Worm (Caenorhabditis elegans): Measurements from ENCODE around the gene C46C2.3.

C46C2.3 gene

DNA sequence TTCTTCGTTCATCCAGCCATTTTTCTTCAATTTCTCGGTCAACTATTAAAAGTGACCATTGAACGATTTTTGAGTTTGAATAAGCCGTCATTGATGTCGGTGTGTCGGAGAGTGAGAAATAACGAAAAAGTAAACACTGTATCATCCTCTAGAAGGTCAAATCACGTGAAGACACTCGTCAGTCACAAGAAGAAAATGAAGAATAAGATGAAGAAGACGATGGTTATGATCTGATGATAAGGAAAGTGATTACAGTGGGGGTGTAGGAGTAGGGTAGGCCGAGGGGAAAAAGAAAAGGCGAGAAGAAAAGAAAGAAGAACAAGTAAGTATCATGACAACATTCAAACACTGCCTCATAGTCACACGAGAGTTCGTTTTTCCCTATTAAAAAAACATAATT lies 26.8 kb upstream of the C46C2.3 start:
- no peak for TF ChIP-seq lin-11 (tag; optimal IDR thresholded peaks at IDR 0.05)
- TF ChIP-seq unc-55 (GFP tag; optimal IDR thresholded peaks at IDR 0.05), result no peak
- peak in 1 of 2 experiments; percentile 59 for TF ChIP-seq lsy-2 (tag; optimal IDR thresholded peaks at IDR 0.05)
- no peak for TF ChIP-seq aly-2 (tag; optimal IDR thresholded peaks at IDR 0.05)
- peak; percentile 78 for TF ChIP-seq gmeb-1 (tag; optimal IDR thresholded peaks at IDR 0.05)
- TF ChIP-seq unc-62 (GFP tag; optimal IDR thresholded peaks at IDR 0.05), result no peak
- no peak for TF ChIP-seq elt-1 (tag; optimal IDR thresholded peaks at IDR 0.05)
- peak; percentile 59 for TF ChIP-seq sma-9 (GFP tag; optimal IDR thresholded peaks at IDR 0.05)
- no peak for TF ChIP-seq sma-9 (tag; optimal IDR thresholded peaks at IDR 0.05)
- TF ChIP-seq mab-5 (tag; optimal IDR thresholded peaks at IDR 0.05), result no peak
- peak; percentile 50 for TF ChIP-seq ama-1 (optimal IDR thresholded peaks at IDR 0.05)
- TF ChIP-seq nhr-25 (tag; optimal IDR thresholded peaks at IDR 0.05), result peak; percentile 82
- TF ChIP-seq nhr-129 (tag; optimal IDR thresholded peaks at IDR 0.05), result peak; percentile 88
- no peak for TF ChIP-seq dmd-4 (tag; optimal IDR thresholded peaks at IDR 0.05)
- no peak for TF ChIP-seq nhr-12 (tag; optimal IDR thresholded peaks at IDR 0.05)
- no peak for TF ChIP-seq ZK546.5 (tag; optimal IDR thresholded peaks at IDR 0.05)
- TF ChIP-seq nhr-21 (tag; optimal IDR thresholded peaks at IDR 0.05), result peak; percentile 84
- TF ChIP-seq zag-1 (tag; optimal IDR thresholded peaks at IDR 0.05), result no peak
- no peak for TF ChIP-seq unc-39 (tag; optimal IDR thresholded peaks at IDR 0.05)
- TF ChIP-seq F13H6.1 (tag; optimal IDR thresholded peaks at IDR 0.05), result peak; percentile 54
- TF ChIP-seq peb-1 (tag; optimal IDR thresholded peaks at IDR 0.05), result no peak
- TF ChIP-seq sma-3 (GFP tag; optimal IDR thresholded peaks at IDR 0.05), result peak; percentile 94
- no peak for TF ChIP-seq ceh-82 (tag; optimal IDR thresholded peaks at IDR 0.05)
- TF ChIP-seq lin-39 (tag; optimal IDR thresholded peaks at IDR 0.05), result no peak
- TF ChIP-seq fos-1 (tag; optimal IDR thresholded peaks at IDR 0.05), result peak; percentile 85
- no peak for TF ChIP-seq C34F6.9 (tag; optimal IDR thresholded peaks at IDR 0.05)
- no peak for TF ChIP-seq snpc-4 (tag; optimal IDR thresholded peaks at IDR 0.05)
- TF ChIP-seq ztf-1 (GFP tag; conservative IDR thresholded peaks at IDR 0.05), result no peak
- no peak for TF ChIP-seq nhr-23 (tag; optimal IDR thresholded peaks at IDR 0.05)
- no peak for TF ChIP-seq nhr-77 (tag; optimal IDR thresholded peaks at IDR 0.05)
- peak; percentile 64 for TF ChIP-seq ztf-4 (tag; optimal IDR thresholded peaks at IDR 0.05)
- no peak for TF ChIP-seq sem-4 (tag; optimal IDR thresholded peaks at IDR 0.05)
- TF ChIP-seq mdl-1 (tag; optimal IDR thresholded peaks at IDR 0.05), result peak in 1 of 2 experiments; percentile 50
- no peak for TF ChIP-seq nhr-237 (tag; optimal IDR thresholded peaks at IDR 0.05)
- TF ChIP-seq egl-27 (tag; optimal IDR thresholded peaks at IDR 0.05), result peak; percentile 35
- peak; percentile 90 for TF ChIP-seq crh-2 (tag; optimal IDR thresholded peaks at IDR 0.05)
- no peak for TF ChIP-seq elt-3 (tag; optimal IDR thresholded peaks at IDR 0.05)
- TF ChIP-seq R02D3.7 (tag; optimal IDR thresholded peaks at IDR 0.05), result no peak
- no peak for TF ChIP-seq ceh-16 (tag; optimal IDR thresholded peaks at IDR 0.05)
- no peak for TF ChIP-seq alr-1 (tag; optimal IDR thresholded peaks at IDR 0.05)
- TF ChIP-seq nhr-6 (tag; optimal IDR thresholded peaks at IDR 0.05), result peak; percentile 55
- no peak for TF ChIP-seq nhr-11 (tag; optimal IDR thresholded peaks at IDR 0.05)
- no peak for TF ChIP-seq mbf-1 (tag; optimal IDR thresholded peaks at IDR 0.05)
- no peak for TF ChIP-seq lin-13 (GFP tag; optimal IDR thresholded peaks at IDR 0.05)
- TF ChIP-seq skn-1 (tag; optimal IDR thresholded peaks at IDR 0.05), result no peak
- TF ChIP-seq blmp-1 (tag; optimal IDR thresholded peaks at IDR 0.05; ENCODE audit: insufficient read depth), result peak; percentile 48
- no peak for TF ChIP-seq ztf-11 (tag; optimal IDR thresholded peaks at IDR 0.05)
- peak; percentile 47 for TF ChIP-seq Y55F3AM.14 (GFP tag; optimal IDR thresholded peaks at IDR 0.05)
- TF ChIP-seq nhr-10 (tag; optimal IDR thresholded peaks at IDR 0.05), result peak; percentile 1
